Worm (Caenorhabditis elegans): Measurements from ENCODE around the gene F08C6.18.

F08C6.18 gene

DNA sequence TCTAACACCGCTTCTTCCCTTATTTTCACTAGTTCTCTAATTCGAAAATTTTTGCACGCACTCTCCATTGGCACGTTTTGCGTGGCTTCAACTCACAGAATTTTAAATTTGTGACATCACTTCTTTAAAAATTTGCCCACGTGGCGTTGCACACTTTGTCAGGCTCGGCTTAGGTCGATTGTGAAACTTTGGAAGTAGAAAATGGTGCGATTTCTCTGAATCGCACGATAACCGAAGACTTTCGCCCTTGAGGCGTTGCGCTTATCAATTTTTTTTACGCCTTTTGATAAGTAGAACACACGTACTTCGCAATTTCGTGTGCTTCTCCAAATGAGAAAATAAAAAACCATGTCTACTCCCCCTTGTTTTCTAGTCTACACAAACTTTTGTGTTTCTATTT is 4.9 kb upstream of the F08C6.18 start:
- TF ChIP-seq lir-3 (tag; optimal IDR thresholded peaks at IDR 0.05; ENCODE audit: poor library complexity): no peak
- peak; percentile 19 for TF ChIP-seq nhr-20 (tag; optimal IDR thresholded peaks at IDR 0.05)
- no peak for TF ChIP-seq snpc-4 (tag; optimal IDR thresholded peaks at IDR 0.05)
- peak; percentile 24 for TF ChIP-seq blmp-1 (tag; optimal IDR thresholded peaks at IDR 0.05)
- peak; percentile 93 for TF ChIP-seq pqm-1 (tag; optimal IDR thresholded peaks at IDR 0.05)
- TF ChIP-seq nhr-76 (tag; optimal IDR thresholded peaks at IDR 0.05): no peak
- no peak for TF ChIP-seq nhr-47 (tag; optimal IDR thresholded peaks at IDR 0.05)
- no peak for TF ChIP-seq elt-3 (tag; optimal IDR thresholded peaks at IDR 0.05)
- no peak for TF ChIP-seq ceh-90 (tag; optimal IDR thresholded peaks at IDR 0.05)
- TF ChIP-seq ceh-8 (GFP tag; optimal IDR thresholded peaks at IDR 0.05): no peak
- TF ChIP-seq swsn-7 (tag; optimal IDR thresholded peaks at IDR 0.05): no peak
- no peak for TF ChIP-seq nhr-237 (tag; optimal IDR thresholded peaks at IDR 0.05)
- TF ChIP-seq fos-1 (tag; optimal IDR thresholded peaks at IDR 0.05): no peak
- TF ChIP-seq nhr-28 (tag; optimal IDR thresholded peaks at IDR 0.05): no peak
- TF ChIP-seq jun-1 (tag; optimal IDR thresholded peaks at IDR 0.05): no peak
- TF ChIP-seq nhr-85 (tag): no peak
- no peak for TF ChIP-seq irx-1 (tag; optimal IDR thresholded peaks at IDR 0.05)
- no peak for TF ChIP-seq efl-1 (optimal IDR thresholded peaks at IDR 0.05)
- TF ChIP-seq efl-1 (GFP tag; optimal IDR thresholded peaks at IDR 0.05 in 1 of 2): no peak
- TF ChIP-seq unc-86 (tag; optimal IDR thresholded peaks at IDR 0.05): no peak
- peak; percentile 8 for TF ChIP-seq egl-13 (tag; optimal IDR thresholded peaks at IDR 0.05)
- TF ChIP-seq lin-15B (tag; optimal IDR thresholded peaks at IDR 0.05): no peak
- no peak for TF ChIP-seq rnt-1 (tag; optimal IDR thresholded peaks at IDR 0.05)
- no peak for TF ChIP-seq nhr-19 (GFP tag; conservative IDR thresholded peaks at IDR 0.05)
- no peak for TF ChIP-seq C34B4.2 (tag; optimal IDR thresholded peaks at IDR 0.05)
- no peak for TF ChIP-seq hlh-17 (GFP tag; optimal IDR thresholded peaks at IDR 0.05; ENCODE audit: borderline replicate concordance)
- peak; percentile 24 for TF ChIP-seq nhr-71 (tag; optimal IDR thresholded peaks at IDR 0.05)
- TF ChIP-seq ceh-82 (tag; optimal IDR thresholded peaks at IDR 0.05): no peak
- TF ChIP-seq ceh-63 (GFP tag; optimal IDR thresholded peaks at IDR 0.05): no peak
- no peak for TF ChIP-seq isw-1 (GFP tag; IDR thresholded peaks at IDR 0.05)
- TF ChIP-seq elt-2 (tag; optimal IDR thresholded peaks at IDR 0.05): peak; percentile 78
- TF ChIP-seq sptf-1 (tag; optimal IDR thresholded peaks at IDR 0.05): no peak
- TF ChIP-seq F16B12.6 (tag; optimal IDR thresholded peaks at IDR 0.05): no peak
- no peak for TF ChIP-seq ztf-11 (tag; optimal IDR thresholded peaks at IDR 0.05)
- no peak for TF ChIP-seq skn-1 (tag; optimal IDR thresholded peaks at IDR 0.05)
- no peak for TF ChIP-seq pag-3 (tag; optimal IDR thresholded peaks at IDR 0.05; ENCODE audit: borderline replicate concordance, insufficient read depth)
- no peak for TF ChIP-seq snu-23 (GFP tag; optimal IDR thresholded peaks at IDR 0.05)
- TF ChIP-seq lin-14 (GFP tag; optimal IDR thresholded peaks at IDR 0.05): no peak
- TF ChIP-seq zag-1 (tag; optimal IDR thresholded peaks at IDR 0.05): no peak
- no peak for TF ChIP-seq unc-62 (GFP tag; optimal IDR thresholded peaks at IDR 0.05)
- TF ChIP-seq egl-27 (tag; optimal IDR thresholded peaks at IDR 0.05): no peak
- no peak for TF ChIP-seq C16A3.4 (tag; optimal IDR thresholded peaks at IDR 0.05)
- TF ChIP-seq grh-1 (GFP tag; IDR thresholded peaks at IDR 0.05): no peak

- TF ChIP-seq ceh-82 (tag; optimal IDR thresholded peaks at IDR 0.05) (no peak), nhr-71 (tag; optimal IDR thresholded peaks at IDR 0.05) (peak; percentile 6), sptf-1 (tag; optimal IDR thresholded peaks at IDR 0.05) (no peak), dsc-1 (tag; optimal IDR thresholded peaks at IDR 0.05) (no peak), lsy-2 (tag; optimal IDR thresholded peaks at IDR 0.05) (no peak), pqm-1 (tag; optimal IDR thresholded peaks at IDR 0.05) (no peak), xbp-1 (tag; optimal IDR thresholded peaks at IDR 0.05) (no peak), grh-1 (GFP tag; IDR thresholded peaks at IDR 0.05) (no peak), pag-3 (tag; optimal IDR thresholded peaks at IDR 0.05; ENCODE audit: borderline replicate concordance, insufficient read depth) (no peak), C34B4.2 (tag; optimal IDR thresholded peaks at IDR 0.05) (no peak), C04F5.9 (tag; optimal IDR thresholded peaks at IDR 0.05) (no peak), egl-27 (tag; optimal IDR thresholded peaks at IDR 0.05) (no peak), zip-4 (GFP tag; optimal IDR thresholded peaks at IDR 0.05) (no peak), elt-3 (tag; optimal IDR thresholded peaks at IDR 0.05) (no peak), nhr-76 (tag; optimal IDR thresholded peaks at IDR 0.05) (no peak), unc-86 (tag; optimal IDR thresholded peaks at IDR 0.05) (no peak), rnt-1 (tag; optimal IDR thresholded peaks at IDR 0.05) (peak; percentile 11), mep-1 (tag; optimal IDR thresholded peaks at IDR 0.05) (peak; percentile 43), nhr-11 (tag; optimal IDR thresholded peaks at IDR 0.05) (no peak), isw-1 (GFP tag; IDR thresholded peaks at IDR 0.05) (no peak), hlh-4 (tag; optimal IDR thresholded peaks at IDR 0.05) (no peak), lin-14 (GFP tag; optimal IDR thresholded peaks at IDR 0.05) (peak; percentile 39), tlp-1 (tag; optimal IDR thresholded peaks at IDR 0.05) (no peak)
Measured at ce11 chrX:7577458-7578158, 4.2 kb upstream of the F08C6.18 start.
